Worm (Caenorhabditis elegans): ENCODE data around the gene cht-4.

Gene cht-4

ce11 chrIII:1618915-1619314 lies 38.4 kb downstream of the cht-4 start, which contains the start of gene Y22D7AL.10 (continued):
- peak; percentile 77 for TF ChIP-seq cebp-1 (GFP tag; IDR thresholded peaks at IDR 0.05)
- TF ChIP-seq cebp-1 (tag; optimal IDR thresholded peaks at IDR 0.05), result peak; percentile 96
- peak; percentile 90 for TF ChIP-seq snpc-1.3 (tag; optimal IDR thresholded peaks at IDR 0.05; ENCODE audit: insufficient read depth)
- TF ChIP-seq attf-5 (GFP tag; optimal IDR thresholded peaks at IDR 0.05), result peak; percentile 95
- TF ChIP-seq nhr-90 (tag; optimal IDR thresholded peaks at IDR 0.05), result peak; percentile 82
- peak; percentile 97 for TF ChIP-seq lir-1 (GFP tag; conservative IDR thresholded peaks at IDR 0.05)
- peak; percentile 80 for TF ChIP-seq tbp1 (GFP tag; optimal IDR thresholded peaks at IDR 0.05)
- peak; percentile 95 for TF ChIP-seq ceh-79 (tag; optimal IDR thresholded peaks at IDR 0.05)
- peak; percentile 91 for TF ChIP-seq B0019.2 (GFP tag; conservative IDR thresholded peaks at IDR 0.05)
- peak; percentile 74 to 85 for TF ChIP-seq rec-8 (tag; optimal IDR thresholded peaks at IDR 0.05)
- peak; percentile 94 for TF ChIP-seq F52B5.7 (tag; optimal IDR thresholded peaks at IDR 0.05)
- 0 out of 2 replicates have a peak, but pooled peaks have one; percentile 41 for TF ChIP-seq aptf-3 (GFP tag; IDR thresholded peaks at IDR 0.05)
- peak; percentile 90 for TF ChIP-seq egl-18 (GFP tag; IDR thresholded peaks at IDR 0.05)
- peak; percentile 98 for TF ChIP-seq unc-130 (GFP tag; optimal IDR thresholded peaks at IDR 0.05)
- TF ChIP-seq aptf-2 (GFP tag; conservative IDR thresholded peaks at IDR 0.05), result peak; percentile 68
- TF ChIP-seq zim-3 (tag; optimal IDR thresholded peaks at IDR 0.05), result peak; percentile 93
- peak; percentile 68 for TF ChIP-seq ets-4 (GFP tag; optimal IDR thresholded peaks at IDR 0.05)
- peak; percentile 91 for TF ChIP-seq hmg-20 (GFP tag; IDR thresholded peaks at IDR 0.05)
- TF ChIP-seq zfh-2 (GFP tag; conservative IDR thresholded peaks at IDR 0.05), result peak; percentile 99
- TF ChIP-seq somi-1 (GFP tag; optimal IDR thresholded peaks at IDR 0.05), result peak; percentile 96
- TF ChIP-seq ztf-25 (GFP tag; IDR thresholded peaks at IDR 0.05), result 0 out of 2 replicates have a peak, but pooled peaks have one; percentile 73
- peak; percentile 96 for TF ChIP-seq F37B4.10 (GFP tag; IDR thresholded peaks at IDR 0.05)
- TF ChIP-seq dpff-1 (tag; optimal IDR thresholded peaks at IDR 0.05), result peak; percentile 85
- peak; percentile 99 for TF ChIP-seq ekl-4 (GFP tag; IDR thresholded peaks at IDR 0.05)
- TF ChIP-seq K11D2.4 (GFP tag; IDR thresholded peaks at IDR 0.05), result peak; percentile 97
- TF ChIP-seq Y67H2A.10 (GFP tag; conservative IDR thresholded peaks at IDR 0.05), result peak; percentile 94
- peak; percentile 98 for TF ChIP-seq Y53G8AR.9 (GFP tag; conservative IDR thresholded peaks at IDR 0.05)
- TF ChIP-seq egl-44 (GFP tag; IDR thresholded peaks at IDR 0.05), result peak; percentile 93
- peak; percentile 94 for TF ChIP-seq cebp-2 (GFP tag; IDR thresholded peaks at IDR 0.05)
- TF ChIP-seq F39B2.1 (GFP tag; IDR thresholded peaks at IDR 0.05), result peak; percentile 91
- TF ChIP-seq madf-10 (tag; optimal IDR thresholded peaks at IDR 0.05), result peak; percentile 92
- TF ChIP-seq F33H1.4 (GFP tag; IDR thresholded peaks at IDR 0.05), result peak; percentile 88
- TF ChIP-seq madf-8 (GFP tag; conservative IDR thresholded peaks at IDR 0.05), result peak; percentile 92
- peak; percentile 91 for TF ChIP-seq F23B12.7 (tag; optimal IDR thresholded peaks at IDR 0.05; ENCODE audit: insufficient read depth)
- TF ChIP-seq nhr-179 (tag; optimal IDR thresholded peaks at IDR 0.05), result no peak
- peak; percentile 77 for TF ChIP-seq ztf-18 (tag; optimal IDR thresholded peaks at IDR 0.05)
- peak; percentile 87 for TF ChIP-seq attf-6 (GFP tag; IDR thresholded peaks at IDR 0.05)
- no peak; the same call in 1 of the 2 replicates for TF ChIP-seq ceh-58 (GFP tag; IDR thresholded peaks at IDR 0.05)
- TF ChIP-seq madf-3 (GFP tag; IDR thresholded peaks at IDR 0.05), result peak; percentile 96
- peak; percentile 97 for TF ChIP-seq C17E4.6 (GFP tag; IDR thresholded peaks at IDR 0.05)
- peak; percentile 96 for TF ChIP-seq ceh-91 (GFP tag; IDR thresholded peaks at IDR 0.05)
- TF ChIP-seq snpc-3.4 (tag; optimal IDR thresholded peaks at IDR 0.05), result peak; percentile 96
- peak; percentile 99 for TF ChIP-seq D2030.7 (GFP tag; IDR thresholded peaks at IDR 0.05)
- TF ChIP-seq athp-1 (tag; optimal IDR thresholded peaks at IDR 0.05), result peak; percentile 99
- TF ChIP-seq lsl-1 (GFP tag; optimal IDR thresholded peaks at IDR 0.05), result peak; percentile 92
- TF ChIP-seq attf-3 (GFP tag; conservative IDR thresholded peaks at IDR 0.05), result peak; percentile 86
- peak; percentile 94 for TF ChIP-seq efl-1 (GFP tag; optimal IDR thresholded peaks at IDR 0.05)
- no peak for TF ChIP-seq akir-1 (GFP tag; optimal IDR thresholded peaks at IDR 0.05)
